Worm (Caenorhabditis elegans): Measurements from ENCODE around the gene cdh-12.

The cdh-12 gene

DNA sequence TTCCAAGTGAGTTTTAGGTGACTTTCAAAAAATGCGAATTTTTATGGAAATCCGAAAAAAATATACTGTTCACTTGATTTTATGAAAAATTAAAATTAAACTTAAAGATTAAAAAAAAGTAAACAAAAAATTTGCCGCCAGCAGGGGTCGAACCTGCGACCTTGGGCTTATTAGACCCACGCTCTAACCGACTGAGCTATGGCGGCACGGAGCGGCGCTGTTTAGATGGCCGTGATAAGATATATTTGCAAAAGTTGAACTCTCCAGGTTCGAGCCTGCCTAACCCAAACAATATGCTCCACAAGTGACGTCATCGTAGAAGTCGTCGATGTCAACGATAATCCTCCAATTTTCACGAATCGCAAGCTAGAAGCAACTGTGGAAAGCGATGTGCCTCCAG is 12.8 kb downstream of the cdh-12 start:
- no peak for TF ChIP-seq hif-1 (tag; optimal IDR thresholded peaks at IDR 0.05)
- peak; percentile 27 for TF ChIP-seq lin-38 (GFP tag; IDR thresholded peaks at IDR 0.05)
- TF ChIP-seq lsy-2 (tag; optimal IDR thresholded peaks at IDR 0.05) = no peak
- peak; percentile 60; the same call in 1 of the 2 replicates for TF ChIP-seq pha-4 (GFP tag; IDR thresholded peaks at IDR 0.05)
- TF ChIP-seq pha-4 (tag; optimal IDR thresholded peaks at IDR 0.05) = no peak
- no peak for TF ChIP-seq tra-1 (GFP tag; IDR thresholded peaks at IDR 0.05)
- peak; percentile 8 for TF ChIP-seq spr-1 (tag; optimal IDR thresholded peaks at IDR 0.05)
- peak; percentile 67 for TF ChIP-seq snpc-1.2 (GFP tag; IDR thresholded peaks at IDR 0.05)
- TF ChIP-seq dmd-6 (GFP tag; IDR thresholded peaks at IDR 0.05) = peak; percentile 31
- TF ChIP-seq ztf-11 (tag; optimal IDR thresholded peaks at IDR 0.05) = no peak
- TF ChIP-seq vab-7 (GFP tag; IDR thresholded peaks at IDR 0.05) = peak; percentile 27; the same call in 1 of the 2 replicates
- no peak for TF ChIP-seq gei-8 (GFP tag; optimal IDR thresholded peaks at IDR 0.05)
- TF ChIP-seq mes-2 (tag; optimal IDR thresholded peaks at IDR 0.05; ENCODE audit: poor library complexity, severe bottlenecking) = peak; percentile 38
- TF ChIP-seq madf-5 (GFP tag; IDR thresholded peaks at IDR 0.05) = no peak
- TF ChIP-seq T26A8.4 (GFP tag; IDR thresholded peaks at IDR 0.05) = no peak
- TF ChIP-seq dpl-1 (GFP tag; optimal IDR thresholded peaks at IDR 0.05) = no peak
- TF ChIP-seq fos-1 (tag; optimal IDR thresholded peaks at IDR 0.05) = no peak
- TF ChIP-seq Y75B8A.6 (GFP tag; IDR thresholded peaks at IDR 0.05) = no peak
- TF ChIP-seq lin-13 (GFP tag; optimal IDR thresholded peaks at IDR 0.05) = peak; percentile 0
- 0 out of 2 replicates have a peak, but pooled peaks have one; percentile 45 for TF ChIP-seq lim-7 (GFP tag; IDR thresholded peaks at IDR 0.05)
- no peak for TF ChIP-seq nhr-6 (tag; optimal IDR thresholded peaks at IDR 0.05)

DNA sequence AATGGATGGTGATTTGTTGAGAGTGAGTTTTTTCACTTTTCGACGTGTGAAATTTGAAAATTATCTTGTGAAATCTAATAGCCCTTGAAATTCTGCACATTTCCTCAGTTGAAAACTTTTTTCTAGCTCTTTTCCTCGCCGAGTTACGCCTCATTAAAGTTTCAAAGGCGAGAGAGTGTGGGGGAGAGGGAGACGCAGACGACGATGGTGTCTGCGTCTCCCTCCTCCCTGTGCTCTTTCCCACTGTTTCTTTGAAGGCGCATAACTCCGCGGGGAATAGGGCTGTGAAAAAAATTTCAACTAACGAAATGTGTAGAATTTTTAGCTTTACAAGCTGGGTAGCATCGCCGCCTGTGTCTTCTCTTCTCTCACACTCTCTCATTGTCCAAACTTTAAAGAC is 14.5 kb downstream of the cdh-12 start:
- TF ChIP-seq F26F4.8 (GFP tag; conservative IDR thresholded peaks at IDR 0.05) (no peak), duxl-1 (tag; optimal IDR thresholded peaks at IDR 0.05; ENCODE audit: poor library complexity) (no peak), dmd-9 (GFP tag; IDR thresholded peaks at IDR 0.05) (no peak), fkh-10 (GFP tag; optimal IDR thresholded peaks at IDR 0.05) (no peak), hlh-11 (tag; optimal IDR thresholded peaks at IDR 0.05) (no peak), pqm-1 (tag; optimal IDR thresholded peaks at IDR 0.05) (no peak), tag-97 (GFP tag; IDR thresholded peaks at IDR 0.05) (no peak), zip-2 (tag; optimal IDR thresholded peaks at IDR 0.05) (no peak), nhr-6 (tag; optimal IDR thresholded peaks at IDR 0.05) (no peak), gei-8 (GFP tag; optimal IDR thresholded peaks at IDR 0.05) (no peak), Y105C5A.15 (GFP tag; IDR thresholded peaks at IDR 0.05) (no peak), egl-43 (GFP tag; IDR thresholded peaks at IDR 0.05) (no peak), dmd-6 (GFP tag; IDR thresholded peaks at IDR 0.05) (no peak), nhr-76 (tag; optimal IDR thresholded peaks at IDR 0.05) (no peak), zfp-3 (GFP tag; conservative IDR thresholded peaks at IDR 0.05) (no peak), ztf-7 (tag; optimal IDR thresholded peaks at IDR 0.05) (no peak)

DNA sequence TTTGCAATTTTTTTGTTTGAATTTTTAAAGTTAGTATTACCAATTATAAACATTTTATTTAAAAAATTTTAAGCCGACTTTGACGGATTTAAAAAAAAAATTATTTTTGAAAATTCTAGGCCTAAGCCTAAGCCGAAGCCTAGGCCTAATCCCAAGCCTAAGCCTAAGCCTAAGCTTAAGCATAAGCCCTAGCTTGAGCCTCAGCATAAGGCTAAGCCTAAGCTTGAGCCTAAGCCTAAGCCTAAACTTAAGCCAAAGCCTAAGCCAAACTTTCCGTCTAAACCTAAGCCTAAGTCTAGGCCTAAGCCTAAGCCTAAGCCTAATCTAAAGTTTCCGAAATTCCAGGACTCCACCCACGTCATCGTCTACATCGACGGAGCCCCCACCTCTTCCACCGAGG is 17.8 kb downstream of the cdh-12 start:
- TF ChIP-seq nhr-11 (tag; optimal IDR thresholded peaks at IDR 0.05) (no peak), cey-2 (tag; optimal IDR thresholded peaks at IDR 0.05; ENCODE audit: borderline replicate concordance, insufficient read depth) (no peak), nhr-42 (GFP tag; IDR thresholded peaks at IDR 0.05) (no peak)

- no peak for TF ChIP-seq nhr-11 (tag; optimal IDR thresholded peaks at IDR 0.05)
- no peak for TF ChIP-seq Y5F2A.4 (GFP tag; optimal IDR thresholded peaks at IDR 0.05)
- peak; percentile 75 for TF ChIP-seq aha-1 (tag)
- no peak for TF ChIP-seq skn-1 (tag; optimal IDR thresholded peaks at IDR 0.05)
- no peak for TF ChIP-seq D1046.2 (GFP tag; IDR thresholded peaks at IDR 0.05)
Measured at ce11 chrIII:1173331-1173730, 21.5 kb downstream of the cdh-12 start.

All from whole organism, L4 larva.